Worm (Caenorhabditis elegans) whole organism, L4/young adult: Measurements from ENCODE around the gene gst-37.

Experiments
- W03F9.2 ChIP-seq: fragments of 150-350 bp; optimal IDR thresholded peaks from 2 replicates; lab custom pipeline; 2014; ENCODE audit warnings: missing biosample characterization, missing genetic modification characterization
- dao-5 ChIP-seq: sonication (generic microtip); optimal IDR thresholded peaks from 2 replicates; lab custom pipeline; 2016; ENCODE audit warnings: missing genotype, missing genetic modification characterization, moderate library complexity, missing compliant biosample characterization
- him-1 ChIP-seq: sonication (generic microtip); optimal IDR thresholded peaks from 2 replicates; lab custom pipeline; 2016; ENCODE audit warnings: missing genotype, missing genetic modification reagents, missing genetic modification characterization, missing compliant biosample characterization

gst-37 gene

DNA sequence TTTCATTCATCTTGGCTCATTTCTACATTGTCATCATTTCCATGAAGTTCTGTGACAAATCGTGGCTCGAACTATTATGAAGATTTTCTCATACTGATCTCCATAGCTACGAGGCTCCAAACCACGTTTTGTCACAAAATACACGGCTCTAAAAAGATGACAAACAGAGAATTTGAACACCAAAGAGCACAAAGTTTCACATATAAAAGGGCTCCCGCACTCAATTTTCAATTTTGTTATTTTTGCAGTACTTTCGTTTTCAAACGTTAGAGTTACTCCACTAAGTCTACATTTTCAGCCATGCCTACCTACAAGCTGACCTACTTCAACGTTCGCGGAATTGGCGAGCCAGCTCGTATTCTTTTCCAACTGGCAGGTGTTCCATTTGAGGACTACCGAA lies at the start of gene gst-37:
gst-37 (plus strand) TSS at position 301 of the 400 bp plus-strand sequence.
- TF ChIP-seq him-1 (tag; lab: Kevin White, UChicago) = no peak
- TF ChIP-seq dao-5 = no peak
- no peak for TF ChIP-seq W03F9.2 (tag; lab: Kevin White, UChicago)

DNA sequence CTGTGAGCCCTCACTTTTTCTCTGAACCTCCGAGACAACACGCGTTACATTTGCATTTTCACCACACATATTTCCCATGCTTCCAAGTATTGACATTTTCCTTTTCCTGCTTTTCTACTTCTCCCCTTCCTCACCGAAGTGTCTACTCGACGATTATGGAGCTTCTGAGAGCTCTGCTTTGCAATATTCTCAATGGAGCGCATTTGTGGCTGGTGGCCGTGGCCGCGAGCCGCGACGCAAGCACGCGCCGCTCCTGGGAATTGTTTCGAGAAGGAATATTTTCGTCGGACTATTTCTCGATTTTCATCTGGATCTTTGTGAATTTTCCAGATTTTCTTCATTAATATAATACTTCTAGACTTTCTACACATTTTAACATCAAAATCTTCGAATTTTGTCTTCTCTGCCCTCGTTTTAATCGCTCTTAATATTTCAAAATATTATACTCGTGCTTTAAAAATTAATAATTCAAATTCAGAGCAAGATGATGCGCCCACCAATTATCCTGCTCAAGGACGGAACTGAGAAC lies 49.6 kb upstream of the gst-37 start, which contains the start of the genes T10B5.4 and cct-7:
T10B5.4 (minus strand) TSS at position 40 of the 529 bp plus-strand sequence.
cct-7 (plus strand) TSS at position 479 of the 529 bp plus-strand sequence.
- TF ChIP-seq W03F9.2 (tag; lab: Kevin White, UChicago) (peak; percentile 86), dao-5 (peak; percentile 26), him-1 (tag; lab: Kevin White, UChicago) (peak; percentile 89)

DNA sequence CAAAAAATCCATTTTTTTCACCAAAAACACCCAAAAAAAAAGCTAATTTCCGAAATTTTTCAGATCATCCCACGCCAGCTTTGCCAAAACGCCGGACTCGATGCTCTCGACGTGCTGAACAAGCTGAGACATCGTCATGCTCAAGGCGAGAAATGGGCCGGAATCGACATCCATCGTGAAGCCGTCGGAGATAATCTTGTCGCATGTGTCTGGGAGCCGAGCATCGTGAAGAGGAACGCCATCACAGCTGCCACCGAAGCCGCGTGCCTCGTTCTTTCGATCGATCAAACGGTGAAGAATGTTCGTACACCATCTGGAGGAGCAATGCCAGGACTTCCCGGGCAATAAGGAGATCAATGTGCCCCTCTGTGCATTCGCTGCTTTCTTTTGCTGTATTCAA lies 46.6 kb upstream of the gst-37 start:
- no peak for TF ChIP-seq him-1 (tag; lab: Kevin White, UChicago)
- no peak for TF ChIP-seq W03F9.2 (tag; lab: Kevin White, UChicago)
- no peak for TF ChIP-seq dao-5

DNA sequence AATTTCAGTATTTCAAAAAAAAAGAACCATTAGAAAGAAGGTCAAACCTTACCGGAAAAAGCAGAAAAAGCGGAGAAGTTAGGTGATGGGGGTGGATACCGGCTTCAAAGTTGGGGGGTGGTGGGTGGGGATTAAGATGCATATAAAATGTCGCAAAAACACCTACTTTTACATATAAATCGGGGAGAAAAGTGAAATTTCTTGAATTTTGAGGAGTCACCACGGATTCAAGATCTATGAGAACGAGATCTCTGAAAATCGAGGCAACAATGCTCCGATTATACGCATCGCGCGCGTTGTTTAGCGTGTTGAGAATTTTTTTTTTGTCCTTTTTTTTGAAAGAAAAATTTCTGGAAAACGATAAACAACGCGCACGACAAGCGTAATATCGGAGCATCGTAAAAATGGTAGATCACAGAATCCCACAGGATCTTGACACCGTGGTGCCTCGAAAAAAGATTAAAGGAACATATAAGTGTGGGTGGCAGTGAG lies 45.9 kb upstream of the gst-37 start:
- TF ChIP-seq W03F9.2 (tag; lab: Kevin White, UChicago) = no peak

DNA sequence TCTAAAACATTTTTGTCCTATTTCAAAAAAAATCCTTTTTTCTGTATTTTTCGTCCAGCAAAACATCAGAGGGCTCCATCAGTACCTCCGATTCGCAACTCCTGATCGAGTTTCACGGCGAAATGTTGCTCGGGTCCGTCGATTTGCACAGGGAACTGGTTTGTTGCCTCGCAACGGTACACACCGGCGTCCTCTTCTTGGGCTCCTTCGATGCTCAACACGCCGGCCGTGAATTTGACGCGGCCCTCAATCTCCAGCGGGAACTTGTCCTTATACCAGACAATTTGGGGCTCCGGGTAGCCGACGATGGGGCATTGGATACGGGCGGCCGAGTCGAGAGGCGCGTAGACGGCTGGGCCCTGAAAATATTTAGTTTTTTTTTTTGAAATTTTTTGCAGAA lies 43.4 kb upstream of the gst-37 start:
- TF ChIP-seq dao-5 (no peak), W03F9.2 (tag; lab: Kevin White, UChicago) (no peak), him-1 (tag; lab: Kevin White, UChicago) (no peak)

DNA sequence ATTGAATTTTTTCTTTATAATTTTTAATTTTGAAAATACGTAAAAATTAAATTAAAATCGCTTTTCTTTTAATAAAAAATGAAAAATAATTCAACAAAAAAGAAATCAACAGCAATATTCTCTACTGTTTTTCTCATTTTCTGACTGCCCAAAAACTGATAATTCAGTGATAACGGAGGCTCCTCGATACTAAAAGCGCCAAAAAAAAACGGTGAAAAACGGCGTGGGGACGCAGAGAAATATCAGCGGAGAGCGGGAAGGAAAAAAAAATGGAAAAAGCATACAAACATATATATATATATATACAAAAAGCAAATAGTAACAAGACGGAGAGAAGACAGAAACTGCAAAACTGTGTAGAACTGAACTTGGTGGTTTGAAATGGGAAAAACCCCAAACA lies 38.3 kb upstream of the gst-37 start:
- TF ChIP-seq W03F9.2 (tag; lab: Kevin White, UChicago) = no peak
- no peak for TF ChIP-seq him-1 (tag; lab: Kevin White, UChicago)
- TF ChIP-seq dao-5 = no peak

DNA sequence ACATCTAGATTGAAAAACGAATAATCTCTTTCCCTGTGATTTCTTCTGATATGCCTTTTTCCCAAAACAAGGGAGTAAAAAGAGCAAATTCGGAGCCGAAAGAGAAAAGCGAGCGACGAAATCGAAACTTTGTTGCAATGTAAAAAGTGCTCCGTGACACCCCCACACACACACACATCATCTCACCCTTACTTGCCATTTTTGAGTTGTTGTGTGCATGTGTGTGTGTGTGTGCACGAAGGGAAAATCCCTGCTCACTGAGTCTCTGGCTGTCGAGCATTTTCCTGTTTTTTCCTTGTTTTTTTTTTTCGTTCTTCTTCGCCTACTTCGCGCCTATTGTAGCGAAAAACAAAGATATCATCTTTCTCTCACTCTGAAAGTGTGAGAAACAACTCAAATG lies 34.4 kb upstream of the gst-37 start:
- TF ChIP-seq dao-5 (no peak), W03F9.2 (tag; lab: Kevin White, UChicago) (no peak)

DNA sequence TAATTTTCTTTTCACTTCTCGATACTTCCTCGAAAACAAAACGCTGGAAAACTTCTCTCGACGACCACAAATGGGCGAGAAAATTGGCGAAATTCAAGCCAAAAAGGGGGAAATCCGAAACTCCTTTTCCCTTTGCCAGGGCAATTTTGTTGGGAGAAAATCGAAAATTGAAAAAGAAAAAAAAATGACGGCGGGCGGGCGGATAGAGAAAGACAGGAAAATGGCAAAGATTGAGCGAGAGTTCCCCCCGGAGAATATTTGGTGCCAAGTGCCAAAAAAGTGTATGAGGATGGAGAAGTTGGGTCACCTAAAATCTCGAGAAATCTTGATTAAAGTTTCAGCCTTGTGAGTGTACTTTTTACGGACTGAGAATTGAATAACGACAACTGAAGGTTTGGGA lies 33.1 kb upstream of the gst-37 start:
- TF ChIP-seq him-1 (tag; lab: Kevin White, UChicago) (no peak), dao-5 (no peak), W03F9.2 (tag; lab: Kevin White, UChicago) (no peak)

DNA sequence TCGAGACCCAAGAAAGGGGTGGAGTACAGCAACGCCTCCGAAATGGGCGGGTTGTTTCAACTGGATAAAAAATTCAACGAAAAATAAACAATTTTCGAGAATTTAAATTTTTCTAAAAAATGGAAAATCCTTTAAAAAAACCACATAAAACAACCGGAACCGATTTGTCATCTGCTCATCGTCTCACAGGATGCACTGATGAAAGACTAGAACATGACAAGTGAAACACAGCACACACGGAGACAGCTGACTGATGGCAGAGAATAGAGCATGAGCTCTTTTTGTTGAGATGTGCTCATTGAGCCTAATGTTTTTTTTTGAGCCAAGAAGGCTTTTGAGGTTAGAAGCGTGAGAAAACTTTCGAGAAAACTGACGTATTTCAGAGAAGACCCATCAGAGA lies 31.4 kb upstream of the gst-37 start:
- TF ChIP-seq W03F9.2 (tag; lab: Kevin White, UChicago) (no peak), him-1 (tag; lab: Kevin White, UChicago) (no peak), dao-5 (no peak)

DNA sequence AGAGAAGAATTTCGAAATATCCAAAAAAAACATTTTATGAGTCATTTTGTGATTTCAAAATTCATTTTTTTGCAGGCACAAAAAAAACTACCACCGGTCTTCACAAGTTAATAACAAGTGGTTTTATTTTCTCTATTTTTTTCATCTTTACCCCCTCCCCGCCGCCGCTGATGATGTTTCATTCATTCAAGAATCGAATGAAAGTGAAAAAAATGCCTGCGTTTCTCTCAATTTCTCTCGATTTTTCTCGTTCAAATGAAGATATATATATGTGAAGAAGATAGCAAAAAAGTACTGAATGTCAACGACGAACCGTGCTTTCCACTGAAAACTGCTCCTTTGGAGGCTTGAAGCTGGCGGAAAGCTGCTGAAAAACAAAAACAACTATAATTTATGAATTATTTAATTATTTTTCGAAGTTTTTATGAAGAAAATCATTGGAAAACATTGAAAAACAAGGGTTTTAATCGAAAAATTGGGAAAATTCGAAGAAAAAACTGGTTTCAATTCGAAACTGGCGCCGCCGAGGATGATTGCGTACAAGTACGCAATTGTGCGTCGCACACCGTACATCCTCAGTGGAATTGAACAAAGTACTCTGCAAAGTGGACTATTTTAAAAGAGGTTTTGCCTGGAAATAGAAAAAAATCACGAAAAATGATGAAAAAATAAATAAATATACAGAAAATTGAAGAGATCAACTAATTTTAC lies 28.7 kb upstream of the gst-37 start, which contains the start of gene zig-11:
zig-11 (minus strand) TSS at position 373 of the 711 bp plus-strand sequence.
- no peak for TF ChIP-seq him-1 (tag; lab: Kevin White, UChicago)
- TF ChIP-seq W03F9.2 (tag; lab: Kevin White, UChicago) = no peak
- TF ChIP-seq dao-5 = no peak

DNA sequence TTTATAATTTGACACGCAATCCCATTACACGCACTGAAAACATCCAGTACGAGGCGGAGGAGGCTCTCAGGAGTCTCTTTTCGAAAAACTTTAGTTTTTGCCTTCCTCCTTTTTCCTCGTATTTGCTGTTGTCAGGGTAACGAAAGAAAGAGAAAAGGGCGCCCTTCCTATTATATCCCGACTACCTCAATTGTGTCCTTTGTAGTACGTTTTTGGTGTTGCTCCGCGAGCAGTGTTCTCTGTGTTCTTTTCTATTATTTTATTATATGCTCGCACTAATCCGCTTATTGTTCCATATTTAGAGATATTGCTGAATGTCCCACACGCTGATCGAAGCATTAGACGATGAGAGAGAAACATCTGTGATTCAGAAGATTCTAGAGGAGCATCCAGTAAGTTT lies 25.9 kb upstream of the gst-37 start, which contains the start of gene nphp-2:
nphp-2 (plus strand) TSS at position 301 of the 400 bp plus-strand sequence.
- TF ChIP-seq dao-5 = no peak
- no peak for TF ChIP-seq him-1 (tag; lab: Kevin White, UChicago)
- no peak for TF ChIP-seq W03F9.2 (tag; lab: Kevin White, UChicago)

DNA sequence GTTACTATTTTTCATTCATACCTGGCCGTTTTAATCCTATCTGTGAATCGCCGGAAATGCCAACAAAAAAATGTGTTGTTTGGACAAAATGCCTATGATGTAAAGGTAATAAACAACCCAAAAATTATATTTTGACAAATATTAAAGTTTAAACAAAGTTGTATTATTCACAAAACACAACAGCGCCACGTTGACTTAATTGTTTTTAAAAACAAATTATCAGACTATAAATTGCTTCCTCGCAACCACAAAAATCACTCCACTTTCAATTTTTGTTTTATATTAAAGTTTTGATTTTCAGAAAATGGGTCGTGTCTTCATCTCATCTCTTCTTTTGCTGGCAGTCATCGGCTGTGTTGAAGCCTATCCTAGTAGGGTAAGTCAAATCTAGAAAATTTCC lies 14.1 kb upstream of the gst-37 start, which contains the start of gene Y32G9A.5:
Y32G9A.5 (plus strand) TSS at position 301 of the 400 bp plus-strand sequence.
- no peak for TF ChIP-seq dao-5
- TF ChIP-seq him-1 (tag; lab: Kevin White, UChicago) = no peak
- no peak for TF ChIP-seq W03F9.2 (tag; lab: Kevin White, UChicago)

DNA sequence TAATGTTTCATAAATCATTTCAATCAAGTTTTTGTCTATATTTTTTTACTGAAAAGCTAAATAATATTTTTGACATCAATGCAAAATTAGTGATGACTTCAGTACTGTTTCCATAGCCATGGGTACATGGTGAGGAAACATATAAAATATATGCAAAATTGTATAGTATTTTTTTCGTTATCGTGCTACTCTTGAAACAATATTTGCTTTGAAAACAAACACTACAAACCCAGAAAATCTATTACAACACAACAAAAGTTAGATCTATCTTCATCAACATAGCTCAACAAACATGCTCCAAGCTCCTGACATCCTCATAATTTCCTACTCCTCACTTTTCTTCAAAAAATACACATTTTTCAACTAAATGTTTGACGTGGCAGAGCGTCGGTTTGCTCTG lies 12.9 kb upstream of the gst-37 start, which contains the start of gene srp-3:
srp-3 (plus strand) TSS at position 301 of the 400 bp plus-strand sequence.
- no peak for TF ChIP-seq dao-5
- TF ChIP-seq W03F9.2 (tag; lab: Kevin White, UChicago) = no peak
- no peak for TF ChIP-seq him-1 (tag; lab: Kevin White, UChicago)

DNA sequence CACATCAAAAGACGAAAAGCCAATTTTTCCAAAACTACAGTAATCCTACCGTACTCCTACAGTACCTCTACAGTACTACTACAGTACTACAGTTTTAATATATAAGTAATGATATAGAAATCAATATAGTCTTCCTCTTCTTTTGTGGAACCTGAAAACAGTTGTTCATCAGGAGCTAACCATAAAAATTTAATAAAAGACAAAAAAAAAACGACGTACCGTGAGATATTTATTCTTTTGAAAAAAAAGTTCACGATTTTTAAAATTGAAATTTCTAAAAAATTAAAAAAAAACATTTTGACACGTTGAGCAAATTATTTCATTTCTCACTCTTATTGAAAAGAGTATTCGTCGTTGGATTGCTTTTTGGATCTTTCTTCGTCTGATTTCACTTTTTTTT lies 10.3 kb upstream of the gst-37 start, which contains the start of gene Y32G9A.3:
Y32G9A.3 (plus strand) TSS at position 301 of the 400 bp plus-strand sequence.
- TF ChIP-seq W03F9.2 (tag; lab: Kevin White, UChicago) (no peak), dao-5 (no peak), him-1 (tag; lab: Kevin White, UChicago) (no peak)
